Worm (Caenorhabditis elegans) whole organism, young adult: ENCODE measurements around the gene Y71H2B.11.

Experiments used
- Y79H2A.3 ChIP-seq: fragments of 200-800 bp; sonication (Bioruptor generic); conservative IDR thresholded peaks from 2 replicates; pipeline ENCODE4 v1.3.6; 2022; ENCODE audit warnings: missing genetic modification reagents, missing genetic modification characterization, missing compliant biosample characterization
- lin-40 ChIP-seq: sonication (generic microtip); optimal IDR thresholded peaks from 2 replicates; lab custom pipeline; 2016; ENCODE audit warnings: missing genetic modification characterization, mild to moderate bottlenecking, missing compliant biosample characterization, missing genotype, missing genetic modification reagents
- ztf-28 ChIP-seq: fragments of 200-800 bp; sonication (Bioruptor generic); IDR thresholded peaks from 2 replicates; pipeline ENCODE4 v1.3.6; 2022; ENCODE audit warnings: missing genetic modification reagents, missing genetic modification characterization, missing compliant biosample characterization

Gene Y71H2B.11

ce11 chrIII:2656168-2656567, 52.4 kb downstream of the Y71H2B.11 start:
- TF ChIP-seq ztf-28 (GFP tag; lab: Robert Waterston, UW) (no peak), Y79H2A.3 (no peak), lin-40 (tag; lab: Kevin White, UChicago) (peak; percentile 1)
- TF ChIP-seq, all 124 proteins: peak for 1
